Worm (Caenorhabditis elegans): ENCODE results near the gene srx-21.

ce11 chrV:660210-660609, 16.6 kb upstream of the srx-21 start, which contains the start of gene F31F4.17:
- TF ChIP-seq ZK185.1 (tag; optimal IDR thresholded peaks at IDR 0.05; ENCODE audit: poor library complexity, severe bottlenecking) (no peak), zfh-2 (GFP tag; conservative IDR thresholded peaks at IDR 0.05) (no peak), ama-1 (optimal IDR thresholded peaks at IDR 0.05) (no peak), ama-1 (GFP tag; optimal IDR thresholded peaks at IDR 0.05) (no peak), snpc-4 (GFP tag; optimal IDR thresholded peaks at IDR 0.05) (no peak), snpc-4 (tag; optimal IDR thresholded peaks at IDR 0.05) (no peak)
